Worm (Caenorhabditis elegans) whole organism, L2 larva: ENCODE measurements around the gene rsp-6.

Experiments used
- C34F6.9 ChIP-seq: fragments of 150-350 bp; optimal IDR thresholded peaks from 2 replicates; lab custom pipeline; 2014; ENCODE audit warnings: missing biosample characterization, missing genetic modification characterization
- F13H6.1 ChIP-seq: sonication (generic microtip); optimal IDR thresholded peaks from 2 replicates; lab custom pipeline; 2016; ENCODE audit warnings: missing genetic modification characterization, missing compliant biosample characterization
- R02D3.7 ChIP-seq: fragments of 150-350 bp; optimal IDR thresholded peaks from 2 replicates; lab custom pipeline; 2014; ENCODE audit warnings: missing biosample characterization, missing genetic modification characterization
- Y55F3AM.14 ChIP-seq: fragments of 200-800 bp; sonication (Bioruptor generic); optimal IDR thresholded peaks from 2 replicates; lab custom pipeline; 2018; ENCODE audit warnings: mild to moderate bottlenecking, missing genetic modification characterization, missing compliant biosample characterization
- ZK546.5 ChIP-seq: sonication (generic microtip); optimal IDR thresholded peaks from 2 replicates; lab custom pipeline; 2017; ENCODE audit warnings: missing biosample characterization, missing genetic modification characterization
- alr-1 ChIP-seq: fragments of 150-350 bp; optimal IDR thresholded peaks from 2 replicates; lab custom pipeline; 2014; ENCODE audit warnings: missing biosample characterization, missing genetic modification characterization
- aly-2 ChIP-seq: fragments of 150-350 bp; optimal IDR thresholded peaks from 2 replicates; lab custom pipeline; 2014; ENCODE audit warnings: missing biosample characterization, missing genetic modification characterization
- ama-1 ChIP-seq: fragments of 150-350 bp; optimal IDR thresholded peaks from 2 replicates; lab custom pipeline; 2018; ENCODE audit warnings: inconsistent platforms
- blmp-1 ChIP-seq: sonication (generic microtip); optimal IDR thresholded peaks from 2 replicates; lab custom pipeline; 2017; ENCODE audit warnings: missing genetic modification characterization, mild to moderate bottlenecking, missing compliant biosample characterization, antibody characterized with exemption, moderate library complexity; ENCODE audit not compliant: insufficient read depth
- ceh-16 ChIP-seq: fragments of 150-350 bp; optimal IDR thresholded peaks from 2 replicates; lab custom pipeline; 2014; ENCODE audit warnings: missing biosample characterization, missing genetic modification characterization
- ceh-82 ChIP-seq: fragments of 150-350 bp; optimal IDR thresholded peaks from 2 replicates; lab custom pipeline; 2014; ENCODE audit warnings: missing biosample characterization, missing genetic modification characterization
- crh-2 ChIP-seq: sonication (generic microtip); optimal IDR thresholded peaks from 2 replicates; lab custom pipeline; 2017; ENCODE audit warnings: missing biosample characterization, missing genetic modification characterization
- dmd-4 ChIP-seq: sonication (generic microtip); optimal IDR thresholded peaks from 2 replicates; lab custom pipeline; 2017; ENCODE audit warnings: missing biosample characterization, missing genetic modification characterization
- egl-27 ChIP-seq: sonication (generic microtip); optimal IDR thresholded peaks from 3 replicates; lab custom pipeline; 2017; ENCODE audit warnings: missing biosample characterization, missing genetic modification reagents, missing genetic modification characterization
- elt-1 ChIP-seq: fragments of 150-350 bp; optimal IDR thresholded peaks from 2 replicates; lab custom pipeline; 2014; ENCODE audit warnings: missing biosample characterization, missing genetic modification characterization
- elt-3 ChIP-seq: sonication (generic microtip); optimal IDR thresholded peaks from 2 replicates; lab custom pipeline; 2017; ENCODE audit warnings: missing biosample characterization, missing genetic modification characterization
- fos-1 ChIP-seq: fragments of 150-350 bp; optimal IDR thresholded peaks from 2 replicates; lab custom pipeline; 2014; ENCODE audit warnings: missing biosample characterization, missing genetic modification characterization
- gmeb-1 ChIP-seq: fragments of 150-350 bp; optimal IDR thresholded peaks from 2 replicates; lab custom pipeline; 2014; ENCODE audit warnings: missing biosample characterization, missing genetic modification characterization
- lin-11 ChIP-seq: fragments of 150-350 bp; sonication (generic microtip); optimal IDR thresholded peaks from 2 replicates; lab custom pipeline; 2014; ENCODE audit warnings: missing biosample characterization, missing genetic modification characterization, inconsistent platforms, mixed read lengths
- lin-13 ChIP-seq: fragments of 150-350 bp; optimal IDR thresholded peaks from 2 replicates; lab custom pipeline; 2014; ENCODE audit warnings: missing biosample characterization, missing genetic modification reagents, missing genetic modification characterization
- lin-39 ChIP-seq: fragments of 150-350 bp; optimal IDR thresholded peaks from 2 replicates; lab custom pipeline; 2014; ENCODE audit warnings: missing biosample characterization, missing genetic modification reagents, missing genetic modification characterization
- lsy-2 ChIP-seq, 2 experiments: fragments of 150-350 bp in 1 of 2; sonication (generic microtip) in 1 of 2; optimal IDR thresholded peaks; 2 replicates each; lab custom pipeline; 2014 to 2017; ENCODE audit warnings: missing biosample characterization in 2 of 2, missing genetic modification characterization in 2 of 2
- mab-5 ChIP-seq: fragments of 150-350 bp; optimal IDR thresholded peaks from 2 replicates; lab custom pipeline; 2014; ENCODE audit warnings: missing biosample characterization, missing genetic modification characterization
- mbf-1 ChIP-seq: sonication (generic microtip); optimal IDR thresholded peaks from 2 replicates; lab custom pipeline; 2017; ENCODE audit warnings: missing biosample characterization, missing genetic modification characterization
- mdl-1 ChIP-seq, 2 experiments: fragments of 150-350 bp in 1 of 2; sonication (generic microtip) in 1 of 2; optimal IDR thresholded peaks; 2 replicates each; lab custom pipeline; 2017; ENCODE audit warnings: missing biosample characterization in 2 of 2, missing genetic modification characterization in 2 of 2
- nhr-10 ChIP-seq: sonication (generic microtip); optimal IDR thresholded peaks from 2 replicates; lab custom pipeline; 2017; ENCODE audit warnings: missing biosample characterization, missing genetic modification characterization
- nhr-11 ChIP-seq: fragments of 150-350 bp; optimal IDR thresholded peaks from 2 replicates; lab custom pipeline; 2014; ENCODE audit warnings: missing biosample characterization, missing genetic modification characterization
- nhr-12 ChIP-seq: fragments of 150-350 bp; optimal IDR thresholded peaks from 2 replicates; lab custom pipeline; 2014; ENCODE audit warnings: missing biosample characterization, missing genetic modification characterization
- nhr-129 ChIP-seq: fragments of 150-350 bp; optimal IDR thresholded peaks from 2 replicates; lab custom pipeline; 2014; ENCODE audit warnings: missing biosample characterization, missing genetic modification characterization
- nhr-21 ChIP-seq: fragments of 150-350 bp; optimal IDR thresholded peaks from 2 replicates; lab custom pipeline; 2014; ENCODE audit warnings: missing biosample characterization, missing genetic modification characterization
- nhr-23 ChIP-seq: fragments of 150-350 bp; optimal IDR thresholded peaks from 2 replicates; lab custom pipeline; 2014; ENCODE audit warnings: missing biosample characterization, missing genetic modification reagents, missing genetic modification characterization
- nhr-237 ChIP-seq: fragments of 150-350 bp; optimal IDR thresholded peaks from 2 replicates; lab custom pipeline; 2014; ENCODE audit warnings: missing biosample characterization, missing genetic modification characterization
- nhr-25 ChIP-seq: fragments of 150-350 bp; sonication (generic microtip); optimal IDR thresholded peaks from 3 replicates; lab custom pipeline; 2014; ENCODE audit warnings: missing biosample characterization, missing genetic modification characterization
- nhr-6 ChIP-seq: fragments of 150-350 bp; optimal IDR thresholded peaks from 2 replicates; lab custom pipeline; 2014; ENCODE audit warnings: missing biosample characterization, missing genetic modification characterization
- nhr-77 ChIP-seq: fragments of 150-350 bp; optimal IDR thresholded peaks from 2 replicates; lab custom pipeline; 2014; ENCODE audit warnings: missing biosample characterization, missing genetic modification characterization
- peb-1 ChIP-seq: fragments of 150-350 bp; optimal IDR thresholded peaks from 2 replicates; lab custom pipeline; 2014; ENCODE audit warnings: missing biosample characterization, missing genetic modification characterization
- sem-4 ChIP-seq: fragments of 150-350 bp; optimal IDR thresholded peaks from 2 replicates; lab custom pipeline; 2014; ENCODE audit warnings: missing biosample characterization, missing genetic modification reagents, missing genetic modification characterization
- skn-1 ChIP-seq: sonication (generic microtip); optimal IDR thresholded peaks from 2 replicates; lab custom pipeline; 2017; ENCODE audit warnings: missing biosample characterization, missing genetic modification characterization
- sma-3 ChIP-seq: sonication (generic microtip); optimal IDR thresholded peaks from 2 replicates; lab custom pipeline; 2016; ENCODE audit warnings: missing genetic modification reagents, missing genetic modification characterization, missing compliant biosample characterization
- sma-9 ChIP-seq, 2 experiments: fragments of 150-350 bp in 1 of 2; sonication (generic microtip) in 1 of 2; optimal IDR thresholded peaks; 2 replicates each; lab custom pipeline; 2014 to 2016; ENCODE audit warnings: missing genetic modification characterization in 2 of 2, mild to moderate bottlenecking in 1 of 2, missing biosample characterization in 1 of 2, missing compliant biosample characterization in 1 of 2, missing genetic modification reagents in 1 of 2, moderate library complexity in 1 of 2
- snpc-4 ChIP-seq: fragments of 150-350 bp; optimal IDR thresholded peaks from 2 replicates; lab custom pipeline; 2014; ENCODE audit warnings: missing biosample characterization, missing genetic modification characterization
- unc-39 ChIP-seq: fragments of 150-350 bp; optimal IDR thresholded peaks from 2 replicates; lab custom pipeline; 2014; ENCODE audit warnings: missing biosample characterization, missing genetic modification characterization
- unc-55 ChIP-seq: fragments of 150-350 bp; sonication (generic microtip); optimal IDR thresholded peaks from 3 replicates; lab custom pipeline; 2014; ENCODE audit warnings: missing biosample characterization, missing genetic modification reagents, missing genetic modification characterization
- unc-62 ChIP-seq: fragments of 150-350 bp; optimal IDR thresholded peaks from 2 replicates; lab custom pipeline; 2014; ENCODE audit warnings: missing biosample characterization, missing genetic modification reagents, missing genetic modification characterization
- zag-1 ChIP-seq: fragments of 150-350 bp; optimal IDR thresholded peaks from 2 replicates; lab custom pipeline; 2014; ENCODE audit warnings: missing biosample characterization, missing genetic modification characterization
- ztf-1 ChIP-seq: fragments of 200-800 bp; sonication (Bioruptor generic); conservative IDR thresholded peaks from 2 replicates; pipeline ENCODE4 v1.3.6; 2022; ENCODE audit warnings: missing genetic modification characterization, missing compliant biosample characterization
- ztf-11 ChIP-seq: sonication (generic microtip); optimal IDR thresholded peaks from 2 replicates; lab custom pipeline; 2017; ENCODE audit warnings: missing biosample characterization, missing genetic modification characterization
- ztf-4 ChIP-seq: fragments of 150-350 bp; optimal IDR thresholded peaks from 2 replicates; lab custom pipeline; 2014; ENCODE audit warnings: missing biosample characterization, missing genetic modification characterization

The rsp-6 gene

ce11 chrIV:7790801-7791588 is at the start of gene rsp-6:
Gene rsp-6 (minus strand): TSS chrIV:7791229.
- TF ChIP-seq ztf-1 (GFP tag; lab: Robert Waterston, UW), result no peak
- TF ChIP-seq ZK546.5 (tag; lab: Kevin White, UChicago), result peak; percentile 66
- TF ChIP-seq nhr-10 (tag; lab: Kevin White, UChicago), result no peak
- peak; percentile 96 to 99 for TF ChIP-seq lsy-2 (tag; optimal IDR thresholded peaks at IDR 0.05; lab: Kevin White, UChicago)
- peak; percentile 91 for TF ChIP-seq crh-2
- no peak for TF ChIP-seq Y55F3AM.14 (GFP tag; lab: Kevin White, UChicago)
- peak; percentile 93 for TF ChIP-seq lin-13 (GFP tag; lab: Kevin White, UChicago)
- TF ChIP-seq ztf-4 (tag; lab: Kevin White, UChicago), result peak; percentile 86
- TF ChIP-seq unc-62 (GFP tag; lab: Kevin White, UChicago), result no peak
- TF ChIP-seq ama-1, result peak; percentile 67
- TF ChIP-seq ceh-16 (tag; lab: Kevin White, UChicago), result peak; percentile 65
- TF ChIP-seq lin-39 (tag; lab: Kevin White, UChicago), result peak; percentile 55
- TF ChIP-seq fos-1 (tag; lab: Kevin White, UChicago), result peak; percentile 39
- peak; percentile 94 for TF ChIP-seq lin-11 (tag; lab: Kevin White, UChicago)
- peak; percentile 95 for TF ChIP-seq nhr-129 (tag; lab: Kevin White, UChicago)
- TF ChIP-seq R02D3.7 (tag; lab: Kevin White, UChicago), result peak; percentile 4
- peak; percentile 64 for TF ChIP-seq nhr-6 (tag; lab: Kevin White, UChicago)
- peak; percentile 71 for TF ChIP-seq nhr-25 (tag; lab: Kevin White, UChicago)
- TF ChIP-seq aly-2, result no peak
- TF ChIP-seq nhr-77 (tag; lab: Kevin White, UChicago), result no peak
- peak; percentile 76 for TF ChIP-seq F13H6.1 (tag; lab: Kevin White, UChicago)
- peak; percentile 14 for TF ChIP-seq blmp-1 (tag; lab: Kevin White, UChicago)
- TF ChIP-seq ceh-82 (tag; lab: Kevin White, UChicago), result peak; percentile 59
- TF ChIP-seq elt-1, result no peak
- peak; percentile 74 for TF ChIP-seq sma-9 (GFP tag; optimal IDR thresholded peaks at IDR 0.05; lab: Kevin White, UChicago)
- no peak for TF ChIP-seq sma-9 (tag; optimal IDR thresholded peaks at IDR 0.05; lab: Kevin White, UChicago)
- TF ChIP-seq nhr-237, result no peak
- TF ChIP-seq ztf-11, result no peak
- TF ChIP-seq C34F6.9, result peak; percentile 90
- TF ChIP-seq snpc-4, result peak; percentile 71
- TF ChIP-seq nhr-23 (tag; lab: Kevin White, UChicago), result no peak
- peak; percentile 67 for TF ChIP-seq nhr-21 (tag; lab: Kevin White, UChicago)
- TF ChIP-seq nhr-11, result no peak
- TF ChIP-seq sem-4 (tag; lab: Kevin White, UChicago), result peak; percentile 48
- TF ChIP-seq peb-1 (tag; lab: Kevin White, UChicago), result no peak
- peak; percentile 66 for TF ChIP-seq skn-1
- no peak for TF ChIP-seq nhr-12 (tag; lab: Kevin White, UChicago)
- TF ChIP-seq sma-3 (GFP tag; lab: Kevin White, UChicago), result peak; percentile 82
- TF ChIP-seq mab-5 (tag; lab: Kevin White, UChicago), result peak; percentile 88
- TF ChIP-seq unc-39 (tag; lab: Kevin White, UChicago), result no peak
- peak in 1 of 2 experiments; percentile 62 for TF ChIP-seq mdl-1 (tag; optimal IDR thresholded peaks at IDR 0.05; lab: Kevin White, UChicago)
- peak; percentile 97 for TF ChIP-seq unc-55 (GFP tag; lab: Kevin White, UChicago)
- TF ChIP-seq dmd-4 (tag; lab: Kevin White, UChicago), result no peak
- TF ChIP-seq zag-1, result peak; percentile 36
- no peak for TF ChIP-seq elt-3 (tag; lab: Kevin White, UChicago)
- TF ChIP-seq alr-1, result peak; percentile 80
- TF ChIP-seq mbf-1 (tag; lab: Kevin White, UChicago), result no peak
- TF ChIP-seq gmeb-1 (tag; lab: Kevin White, UChicago), result peak; percentile 88
- TF ChIP-seq egl-27 (tag; lab: Kevin White, UChicago), result peak; percentile 18
- TF ChIP-seq, all 48 proteins: peak for 31
